Fruit fly (Drosophila melanogaster): ENCODE results near the gene CG42544.

DNA sequence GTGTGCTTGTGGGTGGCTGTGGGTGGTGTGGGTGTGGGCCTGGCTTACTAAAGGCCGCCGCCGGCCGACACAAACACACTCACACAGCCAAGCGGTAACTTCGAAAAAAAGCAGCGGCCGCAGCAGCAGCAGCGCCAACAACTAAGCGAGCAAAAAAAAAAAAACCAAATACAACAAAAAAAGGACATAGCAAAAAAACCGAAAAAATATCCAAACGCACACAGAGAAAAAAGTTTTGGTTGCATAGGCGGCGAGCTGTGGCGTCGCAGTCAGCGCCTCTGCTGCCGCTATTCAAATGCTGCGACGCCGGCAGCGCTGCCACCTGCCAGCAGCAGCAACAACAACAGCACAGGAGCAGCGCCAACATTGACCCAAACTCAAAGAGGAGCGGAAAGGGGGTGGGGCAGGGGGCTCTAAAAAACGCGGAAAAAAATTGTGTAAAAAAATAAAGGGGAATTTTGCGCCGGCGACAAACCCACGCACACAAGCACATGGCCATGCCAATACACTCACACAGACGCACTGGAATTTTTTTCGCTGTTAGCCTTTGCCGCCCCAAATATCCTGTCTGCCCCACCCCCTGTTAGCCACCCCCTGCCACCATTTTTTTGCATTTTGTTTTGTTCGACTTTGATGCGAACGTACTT, 22.0 kb upstream of the CG42544 start:
- no peak for TF ChIP-seq Sin3A (optimal IDR thresholded peaks at IDR 0.05)
- no peak for TF ChIP-seq h (optimal IDR thresholded peaks at IDR 0.05)
